Worm (Caenorhabditis elegans) whole organism, L2 larva: ENCODE measurements around the gene twk-16.

Source experiments
- C34F6.9 ChIP-seq: fragments of 150-350 bp; optimal IDR thresholded peaks from 2 replicates; lab custom pipeline; 2014; ENCODE audit warnings: missing biosample characterization, missing genetic modification characterization
- ama-1 ChIP-seq: fragments of 150-350 bp; optimal IDR thresholded peaks from 2 replicates; lab custom pipeline; 2018; ENCODE audit warnings: inconsistent platforms
- blmp-1 ChIP-seq: sonication (generic microtip); optimal IDR thresholded peaks from 2 replicates; lab custom pipeline; 2017; ENCODE audit warnings: missing genetic modification characterization, mild to moderate bottlenecking, missing compliant biosample characterization, antibody characterized with exemption, moderate library complexity; ENCODE audit not compliant: insufficient read depth
- crh-2 ChIP-seq: sonication (generic microtip); optimal IDR thresholded peaks from 2 replicates; lab custom pipeline; 2017; ENCODE audit warnings: missing biosample characterization, missing genetic modification characterization
- dmd-4 ChIP-seq: sonication (generic microtip); optimal IDR thresholded peaks from 2 replicates; lab custom pipeline; 2017; ENCODE audit warnings: missing biosample characterization, missing genetic modification characterization
- elt-3 ChIP-seq: sonication (generic microtip); optimal IDR thresholded peaks from 2 replicates; lab custom pipeline; 2017; ENCODE audit warnings: missing biosample characterization, missing genetic modification characterization
- lin-39 ChIP-seq: fragments of 150-350 bp; optimal IDR thresholded peaks from 2 replicates; lab custom pipeline; 2014; ENCODE audit warnings: missing biosample characterization, missing genetic modification reagents, missing genetic modification characterization
- lsy-2 ChIP-seq, 2 experiments: fragments of 150-350 bp in 1 of 2; sonication (generic microtip) in 1 of 2; optimal IDR thresholded peaks; 2 replicates each; lab custom pipeline; 2014 to 2017; ENCODE audit warnings: missing biosample characterization in 2 of 2, missing genetic modification characterization in 2 of 2
- mdl-1 ChIP-seq, 2 experiments: fragments of 150-350 bp in 1 of 2; sonication (generic microtip) in 1 of 2; optimal IDR thresholded peaks; 2 replicates each; lab custom pipeline; 2017; ENCODE audit warnings: missing biosample characterization in 2 of 2, missing genetic modification characterization in 2 of 2
- nhr-237 ChIP-seq: fragments of 150-350 bp; optimal IDR thresholded peaks from 2 replicates; lab custom pipeline; 2014; ENCODE audit warnings: missing biosample characterization, missing genetic modification characterization
- nhr-77 ChIP-seq: fragments of 150-350 bp; optimal IDR thresholded peaks from 2 replicates; lab custom pipeline; 2014; ENCODE audit warnings: missing biosample characterization, missing genetic modification characterization
- skn-1 ChIP-seq: sonication (generic microtip); optimal IDR thresholded peaks from 2 replicates; lab custom pipeline; 2017; ENCODE audit warnings: missing biosample characterization, missing genetic modification characterization
- sma-3 ChIP-seq: sonication (generic microtip); optimal IDR thresholded peaks from 2 replicates; lab custom pipeline; 2016; ENCODE audit warnings: missing genetic modification reagents, missing genetic modification characterization, missing compliant biosample characterization

ce11 chrX:3054394-3054793, 26.5 kb upstream of the twk-16 start:
- TF ChIP-seq blmp-1 (tag; lab: Kevin White, UChicago) (no peak), nhr-237 (tag; lab: Kevin White, UChicago) (no peak), elt-3 (tag; lab: Kevin White, UChicago) (no peak), lin-39 (tag; lab: Kevin White, UChicago) (no peak), mdl-1 (tag; optimal IDR thresholded peaks at IDR 0.05; lab: Kevin White, UChicago) (no peak), skn-1 (tag; lab: Kevin White, UChicago) (no peak), C34F6.9 (no peak), dmd-4 (tag; lab: Kevin White, UChicago) (no peak), lsy-2 (tag; optimal IDR thresholded peaks at IDR 0.05; lab: Kevin White, UChicago) (no peak), sma-3 (GFP tag; lab: Kevin White, UChicago) (no peak), nhr-77 (no peak), ama-1 (lab: Kevin White, UChicago) (no peak), crh-2 (tag; lab: Kevin White, UChicago) (no peak)
